Worm (Caenorhabditis elegans) whole organism, young adult: Measurements from ENCODE around the gene K10B3.1.
A peak's percentile ranks its signal among the peaks of the same experiment; 100 is the strongest.

Source experiments
- D2030.7 ChIP-seq: fragments of 200-800 bp; sonication (Bioruptor generic); IDR thresholded peaks from 2 replicates; pipeline ENCODE4 v1.3.6; 2022; ENCODE audit warnings: missing genetic modification reagents, missing genetic modification characterization, missing compliant biosample characterization
- T07F8.4 ChIP-seq: sonication (generic microtip); optimal IDR thresholded peaks from 2 replicates; lab custom pipeline; 2016; ENCODE audit warnings: mild to moderate bottlenecking, missing genetic modification characterization, moderate library complexity, missing compliant biosample characterization
- Y53F4B.3 ChIP-seq: fragments of 200-800 bp; sonication (Bioruptor generic); IDR thresholded peaks from 2 replicates; pipeline ENCODE4 v1.3.6; 2022; ENCODE audit warnings: missing genetic modification reagents, missing genetic modification characterization, missing compliant biosample characterization
- Y56A3A.18 ChIP-seq: fragments of 200-800 bp; sonication (Bioruptor generic); IDR thresholded peaks from 2 replicates; pipeline ENCODE4 v1.3.6; 2022; ENCODE audit warnings: missing genetic modification reagents, missing genetic modification characterization, missing compliant biosample characterization
- Y79H2A.3 ChIP-seq: fragments of 200-800 bp; sonication (Bioruptor generic); conservative IDR thresholded peaks from 2 replicates; pipeline ENCODE4 v1.3.6; 2022; ENCODE audit warnings: missing genetic modification reagents, missing genetic modification characterization, missing compliant biosample characterization
- Y95B8A.8 ChIP-seq: fragments of 200-800 bp; sonication (Bioruptor generic); IDR thresholded peaks from 2 replicates; pipeline ENCODE4 v1.3.6; 2022; ENCODE audit warnings: missing genetic modification reagents, missing genetic modification characterization, missing compliant biosample characterization
- atf-7 ChIP-seq: sonication (generic microtip); optimal IDR thresholded peaks from 2 replicates; lab custom pipeline; 2017; ENCODE audit warnings: mild to moderate bottlenecking, missing genetic modification characterization, missing compliant biosample characterization
- athp-1 ChIP-seq: sonication (generic microtip); optimal IDR thresholded peaks from 2 replicates; lab custom pipeline; 2017; ENCODE audit warnings: mild to moderate bottlenecking, missing genetic modification characterization, missing compliant biosample characterization
- attf-5 ChIP-seq: fragments of 200-800 bp; sonication (Bioruptor generic); optimal IDR thresholded peaks from 2 replicates; lab custom pipeline; 2018; ENCODE audit warnings: mild to moderate bottlenecking, missing genetic modification characterization, missing compliant biosample characterization
- attf-6 ChIP-seq: fragments of 200-800 bp; sonication (Bioruptor generic); IDR thresholded peaks from 2 replicates; pipeline ENCODE4 v1.3.6; 2022; ENCODE audit warnings: missing genetic modification reagents, missing genetic modification characterization, missing compliant biosample characterization
- bed-1 ChIP-seq: fragments of 200-800 bp; sonication (Bioruptor generic); IDR thresholded peaks from 2 replicates; pipeline ENCODE4 v1.3.6; 2022; ENCODE audit warnings: missing genetic modification reagents, missing genetic modification characterization, missing compliant biosample characterization
- bed-2 ChIP-seq: fragments of 200-800 bp; sonication (Bioruptor generic); IDR thresholded peaks from 2 replicates; pipeline ENCODE4 v1.3.6; 2022; ENCODE audit warnings: missing genetic modification reagents, missing genetic modification characterization, missing compliant biosample characterization
- ccch-3 ChIP-seq: fragments of 200-800 bp; sonication (Bioruptor generic); optimal IDR thresholded peaks from 2 replicates; lab custom pipeline; 2018; ENCODE audit warnings: mild to moderate bottlenecking, missing genetic modification characterization, missing compliant biosample characterization
- ceh-79 ChIP-seq: sonication (generic microtip); optimal IDR thresholded peaks from 2 replicates; lab custom pipeline; 2017; ENCODE audit warnings: mild to moderate bottlenecking, missing genetic modification characterization, missing compliant biosample characterization
- ceh-91 ChIP-seq: fragments of 200-800 bp; sonication (Bioruptor generic); IDR thresholded peaks from 2 replicates; pipeline ENCODE4 v1.3.6; 2022; ENCODE audit warnings: missing genetic modification reagents, missing genetic modification characterization, missing compliant biosample characterization
- chd-7 ChIP-seq: sonication (generic microtip); optimal IDR thresholded peaks from 2 replicates; lab custom pipeline; 2016; ENCODE audit warnings: mild to moderate bottlenecking, missing genetic modification characterization, moderate library complexity, missing compliant biosample characterization
- dox-1 ChIP-seq: fragments of 200-800 bp; sonication (Bioruptor generic); IDR thresholded peaks from 2 replicates; pipeline ENCODE4 v1.3.6; 2022; ENCODE audit warnings: missing genetic modification reagents, missing genetic modification characterization, missing compliant biosample characterization
- efl-1 ChIP-seq: fragments of 150-350 bp; optimal IDR thresholded peaks from 2 replicates; lab custom pipeline; 2014; ENCODE audit warnings: missing biosample characterization, missing genetic modification reagents, missing genetic modification characterization
- egl-44 ChIP-seq: fragments of 200-800 bp; sonication (Bioruptor generic); IDR thresholded peaks from 2 replicates; pipeline ENCODE4 v1.3.6; 2022; ENCODE audit warnings: missing genetic modification reagents, missing genetic modification characterization, missing compliant biosample characterization
- egrh-3 ChIP-seq: fragments of 200-800 bp; sonication (Bioruptor generic); IDR thresholded peaks from 2 replicates; pipeline ENCODE4 v1.3.6; 2022; ENCODE audit warnings: missing genetic modification reagents, missing genetic modification characterization, missing compliant biosample characterization
- ets-4 ChIP-seq: fragments of 200-800 bp; sonication (Bioruptor generic); optimal IDR thresholded peaks from 2 replicates; lab custom pipeline; 2018; ENCODE audit warnings: mild to moderate bottlenecking, missing genetic modification characterization, missing compliant biosample characterization
- him-1 ChIP-seq: sonication (generic microtip); optimal IDR thresholded peaks from 2 replicates; lab custom pipeline; 2016; ENCODE audit warnings: missing genotype, missing genetic modification reagents, missing genetic modification characterization, missing compliant biosample characterization
- hmg-1.2 ChIP-seq: fragments of 200-800 bp; sonication (Bioruptor generic); IDR thresholded peaks from 2 replicates; pipeline ENCODE4 v1.3.6; 2022; ENCODE audit warnings: missing genetic modification reagents, missing genetic modification characterization, missing compliant biosample characterization
- hmg-20 ChIP-seq: fragments of 200-800 bp; sonication (Bioruptor generic); IDR thresholded peaks from 2 replicates; pipeline ENCODE4 v1.3.6; 2022; ENCODE audit warnings: missing genetic modification reagents, missing genetic modification characterization, missing compliant biosample characterization
- let-526 ChIP-seq: fragments of 200-800 bp; sonication (Bioruptor generic); IDR thresholded peaks from 2 replicates; pipeline ENCODE4 v1.3.6; 2022; ENCODE audit warnings: missing genetic modification reagents, missing genetic modification characterization, missing compliant biosample characterization
- let-607 ChIP-seq, 2 experiments: fragments of 200-800 bp in 1 of 2; sonication (Bioruptor generic) in 1 of 2; sonication (generic microtip) in 1 of 2; optimal IDR thresholded peaks; 2 replicates each; lab custom pipeline; 2016 to 2018; ENCODE audit warnings: mild to moderate bottlenecking in 2 of 2, missing compliant biosample characterization in 2 of 2, missing genetic modification characterization in 2 of 2, moderate library complexity in 2 of 2, missing genotype in 1 of 2
- lin-40 ChIP-seq: sonication (generic microtip); optimal IDR thresholded peaks from 2 replicates; lab custom pipeline; 2016; ENCODE audit warnings: missing genetic modification characterization, mild to moderate bottlenecking, missing compliant biosample characterization, missing genotype, missing genetic modification reagents
- lin-54 ChIP-seq: fragments of 200-800 bp; sonication (Bioruptor generic); optimal IDR thresholded peaks from 2 replicates; lab custom pipeline; 2018; ENCODE audit warnings: mild to moderate bottlenecking, missing genetic modification characterization, missing compliant biosample characterization
- madf-8 ChIP-seq: fragments of 200-800 bp; sonication (Bioruptor generic); conservative IDR thresholded peaks from 2 replicates; pipeline ENCODE4 v1.3.6; 2022; ENCODE audit warnings: missing genetic modification reagents, missing genetic modification characterization, missing compliant biosample characterization
- mcd-1 ChIP-seq: fragments of 200-800 bp; sonication (Bioruptor generic); IDR thresholded peaks from 2 replicates; pipeline ENCODE4 v1.3.6; 2022; ENCODE audit warnings: missing genetic modification reagents, missing genetic modification characterization, missing compliant biosample characterization
- nfya-1 ChIP-seq: sonication (generic microtip); optimal IDR thresholded peaks from 2 replicates; lab custom pipeline; 2017; ENCODE audit warnings: antibody characterized with exemption, missing compliant biosample characterization, missing genetic modification characterization, borderline replicate concordance; ENCODE audit not compliant: insufficient read depth
- nfyb-1 ChIP-seq: fragments of 200-800 bp; sonication (Bioruptor generic); IDR thresholded peaks from 2 replicates; pipeline ENCODE4 v1.3.6; 2022; ENCODE audit warnings: missing genetic modification reagents, missing genetic modification characterization, missing compliant biosample characterization
- nhr-120 ChIP-seq: fragments of 200-800 bp; sonication (Bioruptor generic); IDR thresholded peaks from 2 replicates; pipeline ENCODE4 v1.3.6; 2022; ENCODE audit warnings: missing genetic modification characterization, missing compliant biosample characterization
- nhr-80 ChIP-seq: sonication (generic microtip); optimal IDR thresholded peaks from 2 replicates; lab custom pipeline; 2016; ENCODE audit warnings: missing genetic modification characterization, missing compliant biosample characterization
- rcor-1 ChIP-seq: fragments of 200-800 bp; sonication (Bioruptor generic); IDR thresholded peaks from 2 replicates; pipeline ENCODE4 v1.3.6; 2022; ENCODE audit warnings: missing genetic modification reagents, missing genetic modification characterization, missing compliant biosample characterization
- rec-8 ChIP-seq, 2 experiments: sonication (generic microtip); optimal IDR thresholded peaks; 2 replicates each; lab custom pipeline; 2016; ENCODE audit warnings: mild to moderate bottlenecking in 2 of 2, missing genetic modification characterization in 2 of 2, missing genetic modification reagents in 2 of 2, missing genotype in 2 of 2, missing biosample characterization in 1 of 2, missing compliant biosample characterization in 1 of 2, moderate library complexity in 1 of 2
- snpc-1.1 ChIP-seq: sonication (generic microtip); optimal IDR thresholded peaks from 2 replicates; lab custom pipeline; 2017; ENCODE audit warnings: missing genetic modification characterization, mild to moderate bottlenecking, missing compliant biosample characterization, antibody characterized with exemption, moderate library complexity, missing genotype, missing genetic modification reagents; ENCODE audit not compliant: insufficient read depth
- snpc-1.3 ChIP-seq: sonication (generic microtip); optimal IDR thresholded peaks from 2 replicates; lab custom pipeline; 2017; ENCODE audit warnings: missing genetic modification characterization, mild to moderate bottlenecking, missing compliant biosample characterization, antibody characterized with exemption, moderate library complexity, missing genotype, missing genetic modification reagents; ENCODE audit not compliant: insufficient read depth
- somi-1 ChIP-seq: fragments of 200-800 bp; sonication (Bioruptor generic); optimal IDR thresholded peaks from 2 replicates; lab custom pipeline; 2018; ENCODE audit warnings: mild to moderate bottlenecking, missing genetic modification characterization, missing compliant biosample characterization
- tbp1 ChIP-seq: fragments of 200-800 bp; sonication (Bioruptor generic); optimal IDR thresholded peaks from 2 replicates; lab custom pipeline; 2018; ENCODE audit warnings: mild to moderate bottlenecking, missing genetic modification characterization, missing compliant biosample characterization
- ztf-22 ChIP-seq: fragments of 200-800 bp; sonication (Bioruptor generic); optimal IDR thresholded peaks from 2 replicates; lab custom pipeline; 2018; ENCODE audit warnings: mild to moderate bottlenecking, missing genetic modification characterization, moderate library complexity, missing compliant biosample characterization
- ztf-25 ChIP-seq: fragments of 200-800 bp; sonication (Bioruptor generic); IDR thresholded peaks from 2 replicates; pipeline ENCODE4 v1.3.6; 2022; ENCODE audit warnings: missing genetic modification reagents, missing genetic modification characterization, missing compliant biosample characterization
- ztf-26 ChIP-seq: sonication (generic microtip); optimal IDR thresholded peaks from 2 replicates; lab custom pipeline; 2017; ENCODE audit warnings: missing genetic modification characterization, missing compliant biosample characterization
- ztf-28 ChIP-seq: fragments of 200-800 bp; sonication (Bioruptor generic); IDR thresholded peaks from 2 replicates; pipeline ENCODE4 v1.3.6; 2022; ENCODE audit warnings: missing genetic modification reagents, missing genetic modification characterization, missing compliant biosample characterization
- ztf-6 ChIP-seq: fragments of 200-800 bp; sonication (Bioruptor generic); IDR thresholded peaks from 2 replicates; pipeline ENCODE4 v1.3.6; 2022; ENCODE audit warnings: missing genetic modification reagents, missing genetic modification characterization, missing compliant biosample characterization

Gene K10B3.1

ce11 chrX:3092460-3092859 lies 42.8 kb upstream of the K10B3.1 start (continued):
- TF ChIP-seq mcd-1 (GFP tag; lab: Robert Waterston, UW) = peak; percentile 57
- TF ChIP-seq tbp1 (GFP tag; lab: Kevin White, UChicago) = no peak
- no peak for TF ChIP-seq ccch-3 (GFP tag; lab: Kevin White, UChicago)
- no peak for TF ChIP-seq nhr-120
- TF ChIP-seq hmg-20 (GFP tag; lab: Robert Waterston, UW) = no peak
- no peak for TF ChIP-seq snpc-1.1 (tag; lab: Kevin White, UChicago)
- no peak for TF ChIP-seq dox-1 (GFP tag; lab: Robert Waterston, UW)
- TF ChIP-seq madf-8 (GFP tag; lab: Robert Waterston, UW) = no peak
- no peak for TF ChIP-seq let-607 (tag; optimal IDR thresholded peaks at IDR 0.05; lab: Kevin White, UChicago)
- TF ChIP-seq T07F8.4 (tag; lab: Kevin White, UChicago) = no peak
- no peak for TF ChIP-seq egl-44
- peak; percentile 27 for TF ChIP-seq ztf-26 (tag; lab: Kevin White, UChicago)
- no peak for TF ChIP-seq Y95B8A.8
- TF ChIP-seq let-526 (GFP tag; lab: Robert Waterston, UW) = no peak
- TF ChIP-seq attf-6 (GFP tag; lab: Robert Waterston, UW) = no peak
- no peak for TF ChIP-seq him-1
- peak; percentile 1 for TF ChIP-seq lin-40 (tag; lab: Kevin White, UChicago)
- no peak for TF ChIP-seq ztf-6 (GFP tag; lab: Robert Waterston, UW)
- TF ChIP-seq bed-2 (GFP tag; lab: Robert Waterston, UW) = no peak
- TF ChIP-seq ztf-22 (GFP tag; lab: Kevin White, UChicago) = no peak
- no peak for TF ChIP-seq Y53F4B.3 (GFP tag; lab: Robert Waterston, UW)
- TF ChIP-seq nhr-80 = no peak
- no peak for TF ChIP-seq ztf-25 (GFP tag; lab: Robert Waterston, UW)
- no peak for TF ChIP-seq nfya-1
- no peak for TF ChIP-seq bed-1
- TF ChIP-seq nfyb-1 (GFP tag; lab: Robert Waterston, UW) = no peak
- no peak for TF ChIP-seq snpc-1.3 (tag; lab: Kevin White, UChicago)
- TF ChIP-seq rcor-1 (GFP tag; lab: Robert Waterston, UW) = 0 out of 2 replicates have a peak, but pooled peaks have one; percentile 16
- no peak for TF ChIP-seq ets-4 (GFP tag; lab: Kevin White, UChicago)
- peak; percentile 4 for TF ChIP-seq athp-1 (tag; lab: Kevin White, UChicago)
- no peak for TF ChIP-seq atf-7 (tag; lab: Kevin White, UChicago)
- TF ChIP-seq D2030.7 (GFP tag; lab: Robert Waterston, UW) = 0 out of 2 replicates have a peak, but pooled peaks have one; percentile 21
- TF ChIP-seq somi-1 (GFP tag; lab: Kevin White, UChicago) = no peak
- no peak for TF ChIP-seq chd-7 (tag; lab: Kevin White, UChicago)
- 0 out of 2 replicates have a peak, but pooled peaks have one; percentile 10 for TF ChIP-seq egrh-3 (GFP tag; lab: Robert Waterston, UW)
- TF ChIP-seq rec-8 (tag; optimal IDR thresholded peaks at IDR 0.05; lab: Kevin White, UChicago) = no peak
- TF ChIP-seq Y56A3A.18 = no peak
- no peak for TF ChIP-seq ceh-91 (GFP tag; lab: Robert Waterston, UW)
- no peak for TF ChIP-seq ceh-79 (tag; lab: Kevin White, UChicago)
- no peak for TF ChIP-seq ztf-28 (GFP tag; lab: Robert Waterston, UW)
- TF ChIP-seq Y79H2A.3 = no peak
- TF ChIP-seq hmg-1.2 (GFP tag; lab: Robert Waterston, UW) = no peak
- no peak for TF ChIP-seq lin-54 (GFP tag; lab: Kevin White, UChicago)
- TF ChIP-seq efl-1 (GFP tag; lab: Kevin White, UChicago) = no peak
- no peak for TF ChIP-seq attf-5 (GFP tag; lab: Kevin White, UChicago)
